Fruit fly (Drosophila melanogaster) whole organism, embryonic: ENCODE measurements around the gene att-ORFB.

Experiments
- CG10209 ChIP-seq: fragments of 200-800 bp; sonication (Bioruptor generic); optimal IDR thresholded peaks from 3 replicates; lab custom pipeline; 2017; ENCODE audit warnings: missing biosample characterization, mild to moderate bottlenecking, missing genetic modification characterization, missing genetic modification reagents
- CG10366 ChIP-seq: fragments of 200-800 bp; sonication (Bioruptor generic); IDR thresholded peaks from 2 replicates; pipeline ENCODE4 v1.3.6; 2022; ENCODE audit warnings: missing biosample characterization, missing genetic modification characterization
- CG10431 ChIP-seq: fragments of 200-800 bp; sonication (Bioruptor generic); optimal IDR thresholded peaks from 3 replicates; lab custom pipeline; 2018; ENCODE audit warnings: missing biosample characterization, mild to moderate bottlenecking, missing genetic modification characterization
- CG11456 ChIP-seq: fragments of 200-800 bp; sonication (Bioruptor generic); IDR thresholded peaks from 3 replicates; pipeline ENCODE4 v1.3.6; 2022; ENCODE audit warnings: missing biosample characterization, missing genetic modification characterization
- CG12236 ChIP-seq: fragments of 200-800 bp; sonication (Bioruptor generic); optimal IDR thresholded peaks from 2 replicates; lab custom pipeline; 2016; ENCODE audit warnings: missing biosample characterization, missing genetic modification characterization
- CG12659 ChIP-seq: fragments of 200-800 bp; sonication (Bioruptor generic); optimal IDR thresholded peaks from 3 replicates; lab custom pipeline; 2017; ENCODE audit warnings: mild to moderate bottlenecking, missing biosample characterization, missing genetic modification reagents, missing genetic modification characterization
- CG14667 ChIP-seq: fragments of 200-800 bp; sonication (Bioruptor generic); IDR thresholded peaks from 2 replicates; pipeline ENCODE4 v1.3.6; 2022; ENCODE audit warnings: missing biosample characterization, missing genetic modification characterization
- CG17385 ChIP-seq: fragments of 200-800 bp; sonication (Bioruptor generic); optimal IDR thresholded peaks from 3 replicates; lab custom pipeline; 2018; ENCODE audit warnings: missing biosample characterization, mild to moderate bottlenecking, missing genetic modification characterization
- CG32772 ChIP-seq: fragments of 200-800 bp; sonication (Bioruptor generic); IDR thresholded peaks from 2 replicates; pipeline ENCODE4 v1.3.6; 2022; ENCODE audit warnings: missing biosample characterization, missing genetic modification characterization
- CG33557 ChIP-seq: fragments of 200-800 bp; sonication (Bioruptor generic); optimal IDR thresholded peaks from 2 replicates; lab custom pipeline; 2019; ENCODE audit warnings: missing biosample characterization, mild to moderate bottlenecking, missing genetic modification characterization, moderate library complexity
- CG4282 ChIP-seq: fragments of 200-800 bp; sonication (Bioruptor generic); optimal IDR thresholded peaks from 2 replicates; lab custom pipeline; 2016; ENCODE audit warnings: missing biosample characterization, missing genetic modification characterization
- CG6272 ChIP-seq: fragments of 200-800 bp; sonication (Bioruptor generic); IDR thresholded peaks from 2 replicates; pipeline ENCODE4 v1.3.6; 2022; ENCODE audit warnings: missing biosample characterization, missing genetic modification characterization
- CG7963 ChIP-seq: fragments of 200-800 bp; sonication (Bioruptor generic); IDR thresholded peaks from 3 replicates; pipeline ENCODE4 v1.3.6; 2022; ENCODE audit warnings: missing biosample characterization, missing genetic modification characterization; ENCODE audit not compliant: partially characterized antibody
- D ChIP-seq, 2 experiments: fragments of 200-800 bp in 1 of 2; fragments of >200 bp in 1 of 2; sonication (Bioruptor generic) in 1 of 2; optimal IDR thresholded peaks; 2 replicates in 1 of 2; 3 replicates in 1 of 2; lab custom pipeline; 2017; ENCODE audit warnings: mild to moderate bottlenecking in 1 of 2, missing biosample characterization in 1 of 2, missing genetic modification characterization in 1 of 2, missing genetic modification reagents in 1 of 2
- D19A ChIP-seq: fragments of 200-800 bp; optimal IDR thresholded peaks from 3 replicates; lab custom pipeline; 2019; ENCODE audit warnings: missing biosample characterization, mild to moderate bottlenecking, missing genetic modification characterization, moderate library complexity
- E2f1 ChIP-seq: fragments of 200-800 bp; sonication (Bioruptor generic); IDR thresholded peaks from 2 replicates; pipeline ENCODE4 v1.3.6; 2022; ENCODE audit warnings: missing biosample characterization, missing genetic modification characterization
- Fer2 ChIP-seq: fragments of 200-800 bp; sonication (Bioruptor generic); optimal IDR thresholded peaks from 2 replicates; lab custom pipeline; 2018; ENCODE audit warnings: missing biosample characterization, mild to moderate bottlenecking, missing genetic modification characterization, moderate library complexity
- Hr39 ChIP-seq: fragments of >200 bp; optimal IDR thresholded peaks from 2 replicates; lab custom pipeline; 2017
- Hr51 ChIP-seq, 2 experiments: fragments of 200-800 bp; sonication (Bioruptor generic); optimal IDR thresholded peaks; 2 replicates in 1 of 2; 3 replicates in 1 of 2; lab custom pipeline; 2016 to 2018; ENCODE audit warnings: missing biosample characterization in 2 of 2, missing genetic modification characterization in 2 of 2, mild to moderate bottlenecking in 1 of 2, moderate library complexity in 1 of 2
- MBD-R2 ChIP-seq: fragments of 200-800 bp; sonication (Bioruptor generic); IDR thresholded peaks from 2 replicates; pipeline ENCODE4 v1.3.6; 2022; ENCODE audit warnings: missing biosample characterization, missing genetic modification characterization
- Oaz ChIP-seq: fragments of 200-800 bp; sonication (Bioruptor generic); IDR thresholded peaks from 2 replicates; pipeline ENCODE4 v1.3.6; 2022; ENCODE audit warnings: missing biosample characterization, missing genetic modification characterization
- Opbp ChIP-seq: fragments of 200-800 bp; sonication (Bioruptor generic); IDR thresholded peaks from 3 replicates; pipeline ENCODE4 v1.3.6; 2022; ENCODE audit warnings: missing biosample characterization, missing genetic modification characterization; ENCODE audit not compliant: partially characterized antibody
- Optix ChIP-seq: fragments of 200-800 bp; sonication (Bioruptor generic); IDR thresholded peaks from 3 replicates; pipeline ENCODE4 v1.3.6; 2022; ENCODE audit warnings: missing biosample characterization, missing genetic modification characterization
- Ssrp ChIP-seq: fragments of 200-800 bp; sonication (Bioruptor generic); optimal IDR thresholded peaks from 2 replicates; lab custom pipeline; 2018; ENCODE audit warnings: missing biosample characterization, mild to moderate bottlenecking, missing genetic modification characterization, moderate library complexity
- ab ChIP-seq: fragments of 200-800 bp; sonication (Bioruptor generic); optimal IDR thresholded peaks from 2 replicates; lab custom pipeline; 2016; ENCODE audit warnings: missing biosample characterization, missing genetic modification characterization
- ap ChIP-seq: fragments of 200-800 bp; sonication (Bioruptor generic); IDR thresholded peaks from 2 replicates; pipeline ENCODE4 v1.3.6; 2022; ENCODE audit warnings: missing biosample characterization, missing genetic modification characterization
- bab2 ChIP-seq: fragments of 200-800 bp; sonication (Bioruptor generic); optimal IDR thresholded peaks from 2 replicates; lab custom pipeline; 2016; ENCODE audit warnings: missing biosample characterization, missing genetic modification characterization
- bcd ChIP-seq: fragments of 200-800 bp; sonication (Bioruptor generic); optimal IDR thresholded peaks from 2 replicates; lab custom pipeline; 2017; ENCODE audit warnings: missing biosample characterization, mild to moderate bottlenecking, missing genetic modification characterization
- br ChIP-seq: fragments of >200 bp; optimal IDR thresholded peaks from 2 replicates; lab custom pipeline; 2017
- chn ChIP-seq: fragments of 200-800 bp; sonication (Bioruptor generic); optimal IDR thresholded peaks from 2 replicates; lab custom pipeline; 2016; ENCODE audit warnings: missing biosample characterization, missing genetic modification characterization
- dan ChIP-seq: fragments of 200-800 bp; sonication (Bioruptor generic); IDR thresholded peaks from 2 replicates; pipeline ENCODE4 v1.3.6; 2022; ENCODE audit warnings: missing biosample characterization, missing genetic modification characterization
- en ChIP-seq: fragments of 200-800 bp; sonication (Bioruptor generic); optimal IDR thresholded peaks from 2 replicates; lab custom pipeline; 2016; ENCODE audit warnings: missing biosample characterization, missing genetic modification characterization
- gsb ChIP-seq: fragments of 200-800 bp; sonication (Bioruptor generic); IDR thresholded peaks from 2 replicates; pipeline ENCODE4 v1.3.6; 2022; ENCODE audit warnings: missing biosample characterization, missing genetic modification characterization
- hb ChIP-seq: fragments of 200-800 bp; sonication (Bioruptor generic); IDR thresholded peaks from 3 replicates; pipeline ENCODE4 v1.3.6; 2022; ENCODE audit warnings: missing biosample characterization, missing genetic modification characterization; ENCODE audit not compliant: partially characterized antibody
- her ChIP-seq: fragments of 200-800 bp; sonication (Bioruptor generic); optimal IDR thresholded peaks from 2 replicates; lab custom pipeline; 2016; ENCODE audit warnings: missing biosample characterization, missing genetic modification characterization
- hth ChIP-seq: fragments of >200 bp; optimal IDR thresholded peaks from 2 replicates; lab custom pipeline; 2017; ENCODE audit warnings: inconsistent platforms
- lab ChIP-seq: fragments of 200-800 bp; sonication (Bioruptor generic); optimal IDR thresholded peaks from 3 replicates; lab custom pipeline; 2017; ENCODE audit warnings: missing biosample characterization, missing genetic modification characterization, mild to moderate bottlenecking, moderate library complexity, missing genetic modification reagents
- lov ChIP-seq, 2 experiments: fragments of 200-800 bp in 1 of 2; fragments of >200 bp in 1 of 2; sonication (Bioruptor generic) in 1 of 2; IDR thresholded peaks in 1 of 2; optimal IDR thresholded peaks in 1 of 2; 2 replicates in 1 of 2; 3 replicates in 1 of 2; pipeline versions ENCODE4 v1.3.6 to Lab custom; 2017 to 2022; ENCODE audit warnings: missing biosample characterization in 1 of 2, missing genetic modification characterization in 1 of 2
- oc ChIP-seq: fragments of 200-800 bp; sonication (Bioruptor generic); optimal IDR thresholded peaks from 2 replicates; lab custom pipeline; 2018; ENCODE audit warnings: missing biosample characterization, mild to moderate bottlenecking, missing genetic modification characterization, moderate library complexity
- prd ChIP-seq, 3 experiments: fragments of >200 bp in 2 of 3; fragments of 200-800 bp in 1 of 3; sonication (Bioruptor generic) in 1 of 3; optimal IDR thresholded peaks in 2 of 3; IDR thresholded peaks in 1 of 3; 2 replicates in 2 of 3; 3 replicates in 1 of 3; pipeline versions ENCODE4 v1.3.6 to Lab custom; 2017 to 2022; ENCODE audit warnings: missing biosample characterization in 1 of 3, missing genetic modification characterization in 1 of 3
- pum ChIP-seq: fragments of 200-800 bp; sonication (Bioruptor generic); optimal IDR thresholded peaks from 2 replicates; lab custom pipeline; 2016; ENCODE audit warnings: missing biosample characterization, missing genetic modification characterization
- ranshi ChIP-seq: fragments of 200-800 bp; sonication (Bioruptor generic); IDR thresholded peaks from 2 replicates; pipeline ENCODE4 v1.3.6; 2022; ENCODE audit warnings: missing biosample characterization, missing genetic modification characterization
- sr ChIP-seq: fragments of 200-800 bp; sonication (Bioruptor generic); IDR thresholded peaks from 3 replicates; pipeline ENCODE4 v1.3.6; 2022; ENCODE audit warnings: missing biosample characterization, missing genetic modification characterization
- tgo ChIP-seq: fragments of 200-800 bp; sonication (Bioruptor generic); IDR thresholded peaks from 3 replicates; pipeline ENCODE4 v1.3.6; 2022; ENCODE audit warnings: missing biosample characterization, missing genetic modification characterization
- tll ChIP-seq, 2 experiments: fragments of 200-800 bp in 1 of 2; fragments of >200 bp in 1 of 2; sonication (Bioruptor generic) in 1 of 2; optimal IDR thresholded peaks; 2 replicates each; lab custom pipeline; 2017 to 2019; ENCODE audit warnings: missing biosample characterization in 2 of 2, missing genetic modification characterization in 2 of 2, mild to moderate bottlenecking in 1 of 2, moderate library complexity in 1 of 2
- tup ChIP-seq: fragments of 200-800 bp; sonication (Bioruptor generic); optimal IDR thresholded peaks from 2 replicates; lab custom pipeline; 2016; ENCODE audit warnings: missing biosample characterization, mild to moderate bottlenecking, missing genetic modification characterization, moderate library complexity
- wek ChIP-seq: fragments of 200-800 bp; sonication (Bioruptor generic); optimal IDR thresholded peaks from 3 replicates; lab custom pipeline; 2018; ENCODE audit warnings: missing biosample characterization, mild to moderate bottlenecking, missing genetic modification characterization, moderate library complexity

The att-ORFB gene

dm6 chr3R:20550632-20551486 is 3.3 kb downstream of the att-ORFB start (continued):
- TF ChIP-seq lov (optimal IDR thresholded peaks at IDR 0.05; lab: Kevin White, UChicago): no peak
- no peak for TF ChIP-seq lov (GFP tag; IDR thresholded peaks at IDR 0.05; lab: Robert Waterston, UW)
- TF ChIP-seq dan: no peak
- TF ChIP-seq chn: peak; percentile 35
- TF ChIP-seq tll (GFP tag; optimal IDR thresholded peaks at IDR 0.05; lab: Kevin White, UChicago): peak in 1 of 2 experiments; percentile 88
- no peak for TF ChIP-seq D (optimal IDR thresholded peaks at IDR 0.05; lab: Kevin White, UChicago)
- TF ChIP-seq D (GFP tag; optimal IDR thresholded peaks at IDR 0.05; lab: Kevin White, UChicago): peak; percentile 50
- no peak for TF ChIP-seq Ssrp (tag; lab: Kevin White, UChicago)
- TF ChIP-seq br: no peak
- TF ChIP-seq oc (tag; lab: Kevin White, UChicago): peak; percentile 63
- peak; percentile 96 for TF ChIP-seq hb (GFP tag; lab: Robert Waterston, UW)
- peak; percentile 29; the same call in 1 of the 2 replicates for TF ChIP-seq ap (GFP tag; lab: Robert Waterston, UW)
- TF ChIP-seq tup (GFP tag; lab: Kevin White, UChicago): peak; percentile 44
- TF ChIP-seq Optix (GFP tag; lab: Robert Waterston, UW): no peak
- peak; percentile 98 for TF ChIP-seq Opbp (GFP tag; lab: Robert Waterston, UW)
- TF ChIP-seq CG10366 (GFP tag; lab: Robert Waterston, UW): no peak
- peak; percentile 52; the same call in 2 of the 3 replicates for TF ChIP-seq CG11456 (GFP tag; lab: Robert Waterston, UW)
- peak; percentile 94 for TF ChIP-seq CG33557 (GFP tag; lab: Kevin White, UChicago)
- peak; percentile 94 for TF ChIP-seq wek (GFP tag; lab: Kevin White, UChicago)
- TF ChIP-seq gsb (GFP tag; lab: Robert Waterston, UW): peak; percentile 36; the same call in 1 of the 2 replicates
- 0 out of 2 replicates have a peak, but pooled peaks have one; percentile 30 for TF ChIP-seq CG32772 (GFP tag; lab: Robert Waterston, UW)
- peak; percentile 44; the same call in 1 of the 2 replicates for TF ChIP-seq ranshi (GFP tag; lab: Robert Waterston, UW)
- no peak for TF ChIP-seq CG14667 (GFP tag; lab: Robert Waterston, UW)
- peak; percentile 96 for TF ChIP-seq CG7963
- TF ChIP-seq prd (optimal IDR thresholded peaks at IDR 0.05; lab: Kevin White, UChicago): no peak
- no peak; the same call in 1 of the 3 replicates for TF ChIP-seq prd (GFP tag; IDR thresholded peaks at IDR 0.05; lab: Robert Waterston, UW)
- TF ChIP-seq CG10431 (GFP tag; lab: Kevin White, UChicago): peak; percentile 88
- TF ChIP-seq Oaz: no peak
- TF ChIP-seq tgo: no peak; the same call in 2 of the 3 replicates
- TF ChIP-seq lab (GFP tag; lab: Kevin White, UChicago): peak; percentile 93
- TF ChIP-seq E2f1: 0 out of 2 replicates have a peak, but pooled peaks have one; percentile 5
- TF ChIP-seq ab (GFP tag; lab: Kevin White, UChicago): no peak
- TF ChIP-seq Fer2: peak; percentile 51
- no peak for TF ChIP-seq hth (lab: Kevin White, UChicago)
- TF ChIP-seq Hr39 (lab: Kevin White, UChicago): no peak
- TF ChIP-seq bcd (GFP tag; lab: Kevin White, UChicago): peak; percentile 47
- peak; percentile 32 for TF ChIP-seq her (GFP tag; lab: Kevin White, UChicago)
- peak; percentile 79 for TF ChIP-seq CG10209
- TF ChIP-seq bab2: peak; percentile 58
- TF ChIP-seq pum (GFP tag; lab: Kevin White, UChicago): no peak
- TF ChIP-seq Hr51 (GFP tag; optimal IDR thresholded peaks at IDR 0.05; lab: Kevin White, UChicago): peak; percentile 28 to 44
- peak; percentile 89 for TF ChIP-seq sr (GFP tag; lab: Robert Waterston, UW)
- TF ChIP-seq en (GFP tag; lab: Kevin White, UChicago): peak; percentile 3
- peak; percentile 38; the same call in 1 of the 2 replicates for TF ChIP-seq MBD-R2 (GFP tag; lab: Robert Waterston, UW)
- TF ChIP-seq CG12659 (GFP tag; lab: Kevin White, UChicago): peak; percentile 41
- TF ChIP-seq CG6272 (GFP tag; lab: Robert Waterston, UW): 0 out of 2 replicates have a peak, but pooled peaks have one; percentile 32
- TF ChIP-seq CG17385 (GFP tag; lab: Kevin White, UChicago): peak; percentile 74
- TF ChIP-seq CG4282 (GFP tag; lab: Kevin White, UChicago): peak; percentile 6
- peak; percentile 84 for TF ChIP-seq CG12236 (GFP tag; lab: Kevin White, UChicago)
- peak; percentile 16 for TF ChIP-seq D19A
